Worm (Caenorhabditis elegans): ENCODE results near the gene C55C3.6.

DNA sequence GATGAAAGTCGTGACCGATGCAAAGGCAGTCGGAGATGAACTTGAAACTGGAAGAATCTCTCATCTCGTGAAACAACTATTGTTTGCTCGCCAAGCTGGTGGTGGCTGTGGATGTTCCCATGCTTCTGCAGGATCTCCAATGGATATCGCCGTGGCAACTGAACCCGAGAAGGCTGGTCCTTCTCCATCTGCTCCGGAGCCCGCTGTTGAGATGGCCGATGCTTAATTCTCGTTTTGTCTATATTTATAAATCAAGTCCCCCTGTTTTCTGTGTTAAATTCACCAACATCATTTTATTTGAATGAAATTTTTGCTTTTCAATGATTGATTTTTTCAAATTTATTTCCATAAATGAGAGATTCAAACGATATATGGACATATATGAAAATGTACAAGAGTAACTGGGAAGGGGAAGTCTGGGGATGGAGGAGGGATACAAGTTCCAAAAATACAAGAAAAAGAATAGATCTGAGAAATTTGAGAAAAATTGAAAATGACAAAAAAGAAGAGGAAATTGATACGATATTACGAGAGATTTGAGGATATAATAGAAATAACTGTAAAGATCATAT lies 32.1 kb upstream of the C55C3.6 start:
- TF ChIP-seq F13H6.1 (tag; optimal IDR thresholded peaks at IDR 0.05) (no peak), unc-3 (GFP tag; conservative IDR thresholded peaks at IDR 0.05) (no peak), unc-3 (tag; optimal IDR thresholded peaks at IDR 0.05) (no peak), mec-3 (tag; optimal IDR thresholded peaks at IDR 0.05; ENCODE audit: borderline replicate concordance) (no peak), tbx-2 (tag; optimal IDR thresholded peaks at IDR 0.05) (no peak), madf-2 (tag; optimal IDR thresholded peaks at IDR 0.05) (no peak), C38D4.7 (GFP tag; optimal IDR thresholded peaks at IDR 0.05) (no peak), sox-2 (GFP tag; IDR thresholded peaks at IDR 0.05) (no peak), ama-1 (optimal IDR thresholded peaks at IDR 0.05) (no peak), syd-9 (tag; optimal IDR thresholded peaks at IDR 0.05) (no peak), pha-4 (tag; optimal IDR thresholded peaks at IDR 0.05) (no peak)

Measured in whole organism, late embryonic.